Worm (Caenorhabditis elegans) whole organism, L2 larva: ENCODE data around the gene F08G2.7.

Source experiments
- C34F6.9 ChIP-seq: fragments of 150-350 bp; optimal IDR thresholded peaks from 2 replicates; lab custom pipeline; 2014; ENCODE audit warnings: missing biosample characterization, missing genetic modification characterization
- F13H6.1 ChIP-seq: sonication (generic microtip); optimal IDR thresholded peaks from 2 replicates; lab custom pipeline; 2016; ENCODE audit warnings: missing genetic modification characterization, missing compliant biosample characterization
- R02D3.7 ChIP-seq: fragments of 150-350 bp; optimal IDR thresholded peaks from 2 replicates; lab custom pipeline; 2014; ENCODE audit warnings: missing biosample characterization, missing genetic modification characterization
- Y55F3AM.14 ChIP-seq: fragments of 200-800 bp; sonication (Bioruptor generic); optimal IDR thresholded peaks from 2 replicates; lab custom pipeline; 2018; ENCODE audit warnings: mild to moderate bottlenecking, missing genetic modification characterization, missing compliant biosample characterization
- ZK546.5 ChIP-seq: sonication (generic microtip); optimal IDR thresholded peaks from 2 replicates; lab custom pipeline; 2017; ENCODE audit warnings: missing biosample characterization, missing genetic modification characterization
- alr-1 ChIP-seq: fragments of 150-350 bp; optimal IDR thresholded peaks from 2 replicates; lab custom pipeline; 2014; ENCODE audit warnings: missing biosample characterization, missing genetic modification characterization
- aly-2 ChIP-seq: fragments of 150-350 bp; optimal IDR thresholded peaks from 2 replicates; lab custom pipeline; 2014; ENCODE audit warnings: missing biosample characterization, missing genetic modification characterization
- blmp-1 ChIP-seq: sonication (generic microtip); optimal IDR thresholded peaks from 2 replicates; lab custom pipeline; 2017; ENCODE audit warnings: missing genetic modification characterization, mild to moderate bottlenecking, missing compliant biosample characterization, antibody characterized with exemption, moderate library complexity; ENCODE audit not compliant: insufficient read depth
- ceh-16 ChIP-seq: fragments of 150-350 bp; optimal IDR thresholded peaks from 2 replicates; lab custom pipeline; 2014; ENCODE audit warnings: missing biosample characterization, missing genetic modification characterization
- ceh-82 ChIP-seq: fragments of 150-350 bp; optimal IDR thresholded peaks from 2 replicates; lab custom pipeline; 2014; ENCODE audit warnings: missing biosample characterization, missing genetic modification characterization
- crh-2 ChIP-seq: sonication (generic microtip); optimal IDR thresholded peaks from 2 replicates; lab custom pipeline; 2017; ENCODE audit warnings: missing biosample characterization, missing genetic modification characterization
- dmd-4 ChIP-seq: sonication (generic microtip); optimal IDR thresholded peaks from 2 replicates; lab custom pipeline; 2017; ENCODE audit warnings: missing biosample characterization, missing genetic modification characterization
- elt-1 ChIP-seq: fragments of 150-350 bp; optimal IDR thresholded peaks from 2 replicates; lab custom pipeline; 2014; ENCODE audit warnings: missing biosample characterization, missing genetic modification characterization
- fos-1 ChIP-seq: fragments of 150-350 bp; optimal IDR thresholded peaks from 2 replicates; lab custom pipeline; 2014; ENCODE audit warnings: missing biosample characterization, missing genetic modification characterization
- gmeb-1 ChIP-seq: fragments of 150-350 bp; optimal IDR thresholded peaks from 2 replicates; lab custom pipeline; 2014; ENCODE audit warnings: missing biosample characterization, missing genetic modification characterization
- lin-11 ChIP-seq: fragments of 150-350 bp; sonication (generic microtip); optimal IDR thresholded peaks from 2 replicates; lab custom pipeline; 2014; ENCODE audit warnings: missing biosample characterization, missing genetic modification characterization, inconsistent platforms, mixed read lengths
- lin-13 ChIP-seq: fragments of 150-350 bp; optimal IDR thresholded peaks from 2 replicates; lab custom pipeline; 2014; ENCODE audit warnings: missing biosample characterization, missing genetic modification reagents, missing genetic modification characterization
- mbf-1 ChIP-seq: sonication (generic microtip); optimal IDR thresholded peaks from 2 replicates; lab custom pipeline; 2017; ENCODE audit warnings: missing biosample characterization, missing genetic modification characterization
- mdl-1 ChIP-seq, 2 experiments: fragments of 150-350 bp in 1 of 2; sonication (generic microtip) in 1 of 2; optimal IDR thresholded peaks; 2 replicates each; lab custom pipeline; 2017; ENCODE audit warnings: missing biosample characterization in 2 of 2, missing genetic modification characterization in 2 of 2
- nhr-10 ChIP-seq: sonication (generic microtip); optimal IDR thresholded peaks from 2 replicates; lab custom pipeline; 2017; ENCODE audit warnings: missing biosample characterization, missing genetic modification characterization
- nhr-11 ChIP-seq: fragments of 150-350 bp; optimal IDR thresholded peaks from 2 replicates; lab custom pipeline; 2014; ENCODE audit warnings: missing biosample characterization, missing genetic modification characterization
- nhr-129 ChIP-seq: fragments of 150-350 bp; optimal IDR thresholded peaks from 2 replicates; lab custom pipeline; 2014; ENCODE audit warnings: missing biosample characterization, missing genetic modification characterization
- nhr-23 ChIP-seq: fragments of 150-350 bp; optimal IDR thresholded peaks from 2 replicates; lab custom pipeline; 2014; ENCODE audit warnings: missing biosample characterization, missing genetic modification reagents, missing genetic modification characterization
- nhr-25 ChIP-seq: fragments of 150-350 bp; sonication (generic microtip); optimal IDR thresholded peaks from 3 replicates; lab custom pipeline; 2014; ENCODE audit warnings: missing biosample characterization, missing genetic modification characterization
- nhr-77 ChIP-seq: fragments of 150-350 bp; optimal IDR thresholded peaks from 2 replicates; lab custom pipeline; 2014; ENCODE audit warnings: missing biosample characterization, missing genetic modification characterization
- peb-1 ChIP-seq: fragments of 150-350 bp; optimal IDR thresholded peaks from 2 replicates; lab custom pipeline; 2014; ENCODE audit warnings: missing biosample characterization, missing genetic modification characterization
- skn-1 ChIP-seq: sonication (generic microtip); optimal IDR thresholded peaks from 2 replicates; lab custom pipeline; 2017; ENCODE audit warnings: missing biosample characterization, missing genetic modification characterization
- sma-3 ChIP-seq: sonication (generic microtip); optimal IDR thresholded peaks from 2 replicates; lab custom pipeline; 2016; ENCODE audit warnings: missing genetic modification reagents, missing genetic modification characterization, missing compliant biosample characterization
- sma-9 ChIP-seq, 2 experiments: fragments of 150-350 bp in 1 of 2; sonication (generic microtip) in 1 of 2; optimal IDR thresholded peaks; 2 replicates each; lab custom pipeline; 2014 to 2016; ENCODE audit warnings: missing genetic modification characterization in 2 of 2, mild to moderate bottlenecking in 1 of 2, missing biosample characterization in 1 of 2, missing compliant biosample characterization in 1 of 2, missing genetic modification reagents in 1 of 2, moderate library complexity in 1 of 2
- snpc-4 ChIP-seq: fragments of 150-350 bp; optimal IDR thresholded peaks from 2 replicates; lab custom pipeline; 2014; ENCODE audit warnings: missing biosample characterization, missing genetic modification characterization
- unc-39 ChIP-seq: fragments of 150-350 bp; optimal IDR thresholded peaks from 2 replicates; lab custom pipeline; 2014; ENCODE audit warnings: missing biosample characterization, missing genetic modification characterization
- unc-55 ChIP-seq: fragments of 150-350 bp; sonication (generic microtip); optimal IDR thresholded peaks from 3 replicates; lab custom pipeline; 2014; ENCODE audit warnings: missing biosample characterization, missing genetic modification reagents, missing genetic modification characterization
- unc-62 ChIP-seq: fragments of 150-350 bp; optimal IDR thresholded peaks from 2 replicates; lab custom pipeline; 2014; ENCODE audit warnings: missing biosample characterization, missing genetic modification reagents, missing genetic modification characterization
- zag-1 ChIP-seq: fragments of 150-350 bp; optimal IDR thresholded peaks from 2 replicates; lab custom pipeline; 2014; ENCODE audit warnings: missing biosample characterization, missing genetic modification characterization
- ztf-1 ChIP-seq: fragments of 200-800 bp; sonication (Bioruptor generic); conservative IDR thresholded peaks from 2 replicates; pipeline ENCODE4 v1.3.6; 2022; ENCODE audit warnings: missing genetic modification characterization, missing compliant biosample characterization
- ztf-11 ChIP-seq: sonication (generic microtip); optimal IDR thresholded peaks from 2 replicates; lab custom pipeline; 2017; ENCODE audit warnings: missing biosample characterization, missing genetic modification characterization

Gene F08G2.7

DNA sequence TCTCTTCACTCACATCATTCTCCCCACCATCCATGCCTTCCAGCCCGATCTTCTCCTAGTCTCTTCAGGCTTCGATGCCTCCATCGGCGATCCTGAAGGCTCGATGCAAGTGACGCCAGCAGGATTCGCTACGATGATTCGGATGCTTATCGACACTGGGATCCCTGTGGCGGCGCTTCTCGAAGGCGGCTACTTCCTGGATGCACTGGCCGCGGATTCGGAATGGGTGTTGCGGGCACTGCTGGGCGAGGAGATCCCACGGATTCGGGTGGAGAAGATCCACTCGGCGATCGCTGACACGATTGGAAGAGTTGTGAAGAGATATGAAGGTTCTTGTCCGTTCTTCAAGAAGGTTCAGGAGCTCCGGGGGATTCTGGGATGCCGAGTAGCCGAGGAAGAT, 45.5 kb upstream of the F08G2.7 start:
- TF ChIP-seq nhr-10 (tag; lab: Kevin White, UChicago), result no peak
- no peak for TF ChIP-seq dmd-4 (tag; lab: Kevin White, UChicago)
- TF ChIP-seq alr-1 (tag; lab: Kevin White, UChicago), result no peak
- TF ChIP-seq blmp-1 (tag; lab: Kevin White, UChicago), result no peak
- no peak for TF ChIP-seq unc-39 (tag; lab: Kevin White, UChicago)
- TF ChIP-seq lin-11, result no peak
- TF ChIP-seq unc-55 (GFP tag; lab: Kevin White, UChicago), result no peak
- TF ChIP-seq nhr-77, result no peak
- TF ChIP-seq crh-2 (tag; lab: Kevin White, UChicago), result no peak
- TF ChIP-seq F13H6.1 (tag; lab: Kevin White, UChicago), result no peak
- no peak for TF ChIP-seq skn-1 (tag; lab: Kevin White, UChicago)
- TF ChIP-seq nhr-11 (tag; lab: Kevin White, UChicago), result no peak

DNA sequence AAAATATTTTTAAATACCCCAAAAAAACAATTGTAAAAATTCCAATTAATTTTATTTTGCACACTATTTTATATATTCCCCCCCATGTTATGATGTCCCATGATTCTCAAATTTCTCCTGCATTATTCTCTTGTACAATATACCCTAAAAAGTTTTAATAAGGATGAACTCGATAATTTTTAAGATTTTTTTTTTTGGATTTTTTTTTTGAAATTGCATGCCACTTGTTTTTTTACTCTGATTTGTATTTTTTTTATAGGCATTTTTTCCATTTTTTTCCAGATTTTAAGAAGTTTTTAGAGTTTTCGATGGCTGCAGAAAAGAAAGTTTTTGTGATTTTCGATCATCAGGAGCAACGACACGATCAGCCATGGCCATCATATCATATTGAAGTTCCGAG, 41.4 kb upstream of the F08G2.7 start, which contains the start of gene hda-10:
Gene hda-10, plus strand, starts transcription at position 301 of the 400 bp plus-strand sequence.
- no peak for TF ChIP-seq alr-1 (tag; lab: Kevin White, UChicago)
- no peak for TF ChIP-seq mbf-1
- no peak for TF ChIP-seq C34F6.9 (tag; lab: Kevin White, UChicago)
- TF ChIP-seq ztf-11 (tag; lab: Kevin White, UChicago), result no peak

ce11 chrII:13879589-13879988, 38.6 kb upstream of the F08G2.7 start:
- TF ChIP-seq alr-1 (tag; lab: Kevin White, UChicago) (no peak), aly-2 (tag; lab: Kevin White, UChicago) (no peak), sma-9 (GFP tag; optimal IDR thresholded peaks at IDR 0.05; lab: Kevin White, UChicago) (no peak), sma-9 (tag; optimal IDR thresholded peaks at IDR 0.05; lab: Kevin White, UChicago) (no peak), unc-62 (GFP tag; lab: Kevin White, UChicago) (no peak), ceh-16 (no peak), lin-13 (GFP tag; lab: Kevin White, UChicago) (no peak), ceh-82 (tag; lab: Kevin White, UChicago) (no peak), blmp-1 (tag; lab: Kevin White, UChicago) (no peak), snpc-4 (tag; lab: Kevin White, UChicago) (no peak), nhr-129 (tag; lab: Kevin White, UChicago) (no peak), elt-1 (tag; lab: Kevin White, UChicago) (no peak), mbf-1 (no peak), gmeb-1 (tag; lab: Kevin White, UChicago) (no peak), ZK546.5 (no peak), Y55F3AM.14 (GFP tag; lab: Kevin White, UChicago) (no peak)

DNA sequence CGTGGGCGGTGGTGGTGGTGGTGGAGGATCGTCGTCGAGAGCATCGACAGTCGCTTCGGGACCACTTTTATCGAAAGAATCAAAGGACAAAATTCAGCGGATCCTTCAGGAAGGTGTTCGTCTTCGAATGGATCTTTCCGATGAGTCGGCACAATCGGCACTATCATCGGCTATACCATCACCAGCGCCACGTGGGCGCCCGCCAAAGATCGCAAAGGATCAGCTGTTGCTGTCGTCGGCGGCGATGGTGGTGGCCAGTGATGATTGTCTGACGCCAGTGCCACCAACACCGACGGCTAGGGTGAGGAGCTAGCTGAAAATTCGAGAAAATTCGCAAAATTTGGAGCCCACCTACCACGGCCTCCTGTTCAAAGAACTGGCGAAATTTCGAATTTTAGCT, 37.0 kb upstream of the F08G2.7 start:
- TF ChIP-seq ceh-16 (no peak), snpc-4 (tag; lab: Kevin White, UChicago) (no peak), nhr-11 (tag; lab: Kevin White, UChicago) (no peak), nhr-23 (tag; lab: Kevin White, UChicago) (no peak), zag-1 (no peak), unc-62 (GFP tag; lab: Kevin White, UChicago) (no peak), lin-13 (GFP tag; lab: Kevin White, UChicago) (no peak)

DNA sequence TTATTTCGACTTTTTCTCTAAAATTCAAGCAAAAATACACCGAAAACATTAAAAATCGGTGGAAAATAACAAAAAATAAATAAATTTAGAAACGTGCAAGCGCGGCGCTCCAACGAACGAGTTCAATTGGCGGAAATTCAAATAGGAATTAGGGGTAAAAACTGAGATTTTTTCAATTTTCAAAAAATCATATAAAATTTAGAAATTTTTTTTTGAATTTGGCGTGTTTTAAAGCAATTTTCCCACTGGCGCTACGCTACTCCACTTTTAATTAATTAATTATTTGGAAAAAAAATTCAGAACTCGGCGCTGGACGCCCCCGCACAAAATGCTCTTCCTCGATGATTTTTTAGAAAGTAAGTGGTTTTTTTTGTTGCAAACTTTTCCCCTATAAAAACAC, 34.8 kb upstream of the F08G2.7 start, which contains the start of gene ing-3:
Gene ing-3, plus strand, starts transcription at position 301 of the 400 bp plus-strand sequence.
- TF ChIP-seq dmd-4 (tag; lab: Kevin White, UChicago) (no peak), mdl-1 (tag; optimal IDR thresholded peaks at IDR 0.05; lab: Kevin White, UChicago) (no peak), aly-2 (tag; lab: Kevin White, UChicago) (no peak), peb-1 (tag; lab: Kevin White, UChicago) (no peak), sma-9 (GFP tag; optimal IDR thresholded peaks at IDR 0.05; lab: Kevin White, UChicago) (no peak), sma-9 (tag; optimal IDR thresholded peaks at IDR 0.05; lab: Kevin White, UChicago) (no peak), ztf-1 (GFP tag; lab: Robert Waterston, UW) (no peak), fos-1 (tag; lab: Kevin White, UChicago) (no peak), nhr-23 (tag; lab: Kevin White, UChicago) (no peak), R02D3.7 (no peak), gmeb-1 (tag; lab: Kevin White, UChicago) (no peak), C34F6.9 (tag; lab: Kevin White, UChicago) (no peak), lin-13 (GFP tag; lab: Kevin White, UChicago) (no peak), nhr-11 (tag; lab: Kevin White, UChicago) (no peak), blmp-1 (tag; lab: Kevin White, UChicago) (no peak), sma-3 (GFP tag; lab: Kevin White, UChicago) (no peak), nhr-25 (tag; lab: Kevin White, UChicago) (no peak), ztf-11 (tag; lab: Kevin White, UChicago) (no peak)
